Worm (Caenorhabditis elegans) whole organism, L4 larva: ENCODE results near the gene ndua-7.

ENCODE experiments used
- F37D6.2 ChIP-seq: sonication (generic microtip); optimal IDR thresholded peaks from 2 replicates; lab custom pipeline; 2016; ENCODE audit warnings: mild to moderate bottlenecking, missing genetic modification characterization, missing compliant biosample characterization
- F49E8.2 ChIP-seq: sonication (generic microtip); optimal IDR thresholded peaks from 2 replicates; lab custom pipeline; 2016; ENCODE audit warnings: missing compliant biosample characterization, mild to moderate bottlenecking, missing genetic modification characterization, borderline replicate concordance
- T26A8.4 ChIP-seq: fragments of 200-800 bp; sonication (Bioruptor generic); IDR thresholded peaks from 2 replicates; pipeline ENCODE4 v1.3.6; 2022; ENCODE audit warnings: missing genetic modification characterization, missing compliant biosample characterization
- aha-1 ChIP-seq: fragments of 150-350 bp; peaks from one replicate; lab custom pipeline; 2014; ENCODE audit warnings: missing biosample characterization, missing genetic modification characterization
- attf-4 ChIP-seq: sonication (generic microtip); optimal IDR thresholded peaks from 3 replicates; lab custom pipeline; 2017; ENCODE audit warnings: missing biosample characterization, missing genetic modification characterization
- ceh-62 ChIP-seq: sonication (generic microtip); optimal IDR thresholded peaks from 2 replicates; lab custom pipeline; 2017; ENCODE audit warnings: missing biosample characterization, missing genetic modification characterization
- cey-2 ChIP-seq: sonication (generic microtip); optimal IDR thresholded peaks from 3 replicates; lab custom pipeline; 2017; ENCODE audit warnings: missing genetic modification characterization, mild to moderate bottlenecking, missing compliant biosample characterization, antibody characterized with exemption, borderline replicate concordance; ENCODE audit not compliant: insufficient read depth
- daf-16 ChIP-seq, 3 experiments: sonication (generic microtip); optimal IDR thresholded peaks; 2 replicates each; lab custom pipeline; 2016 to 2017; ENCODE audit warnings: missing genetic modification characterization in 3 of 3, missing genetic modification reagents in 3 of 3, mild to moderate bottlenecking in 2 of 3, missing compliant biosample characterization in 2 of 3, missing biosample characterization in 1 of 3, moderate library complexity in 1 of 3
- daf-19 ChIP-seq: fragments of 200-800 bp; sonication (Bioruptor generic); conservative IDR thresholded peaks from 2 replicates; pipeline ENCODE4 v1.3.6; 2022; ENCODE audit warnings: missing genetic modification characterization, missing compliant biosample characterization
- dmd-9 ChIP-seq: fragments of 200-800 bp; sonication (Bioruptor generic); IDR thresholded peaks from 2 replicates; pipeline ENCODE4 v1.3.6; 2022; ENCODE audit warnings: missing genetic modification reagents, missing genetic modification characterization, missing compliant biosample characterization
- dpl-1 ChIP-seq: fragments of 150-350 bp; optimal IDR thresholded peaks from 2 replicates; lab custom pipeline; 2014; ENCODE audit warnings: missing biosample characterization, missing genetic modification reagents, missing genetic modification characterization
- fos-1 ChIP-seq: fragments of 150-350 bp; optimal IDR thresholded peaks from 2 replicates; lab custom pipeline; 2014; ENCODE audit warnings: missing biosample characterization, missing genetic modification characterization
- gei-8 ChIP-seq: fragments of 200-800 bp; sonication (Bioruptor generic); optimal IDR thresholded peaks from 2 replicates; lab custom pipeline; 2018; ENCODE audit warnings: mild to moderate bottlenecking, missing genetic modification characterization, missing compliant biosample characterization
- hif-1 ChIP-seq, 2 experiments: sonication (generic microtip); optimal IDR thresholded peaks; 2 replicates each; lab custom pipeline; 2016 to 2017; ENCODE audit warnings: missing compliant biosample characterization in 2 of 2, missing genetic modification characterization in 2 of 2, missing genetic modification reagents in 2 of 2, missing genotype in 2 of 2, mild to moderate bottlenecking in 1 of 2
- hlh-11 ChIP-seq: fragments of 200-800 bp; sonication (Bioruptor generic); optimal IDR thresholded peaks from 2 replicates; lab custom pipeline; 2018; ENCODE audit warnings: mild to moderate bottlenecking, missing genetic modification characterization, missing compliant biosample characterization
- hlh-30 ChIP-seq: sonication (generic microtip); optimal IDR thresholded peaks from 2 replicates; lab custom pipeline; 2017; ENCODE audit warnings: antibody characterized with exemption, mild to moderate bottlenecking, missing genetic modification characterization, missing compliant biosample characterization; ENCODE audit not compliant: insufficient read depth
- hmg-1.1 ChIP-seq: fragments of 200-800 bp; sonication (Bioruptor generic); IDR thresholded peaks from 2 replicates; pipeline ENCODE4 v1.3.6; 2022; ENCODE audit warnings: missing genetic modification reagents, missing genetic modification characterization, missing compliant biosample characterization
- jun-1 ChIP-seq: fragments of 150-350 bp; optimal IDR thresholded peaks from 2 replicates; lab custom pipeline; 2014; ENCODE audit warnings: missing biosample characterization, missing genetic modification reagents, missing genetic modification characterization
- lin-1 ChIP-seq: fragments of 200-800 bp; sonication (Bioruptor generic); IDR thresholded peaks from 2 replicates; pipeline ENCODE4 v1.3.6; 2022; ENCODE audit warnings: missing genetic modification reagents, missing genetic modification characterization, missing compliant biosample characterization
- lin-13 ChIP-seq: fragments of 150-350 bp; optimal IDR thresholded peaks from 2 replicates; lab custom pipeline; 2014; ENCODE audit warnings: missing biosample characterization, missing genetic modification reagents, missing genetic modification characterization
- lin-15B ChIP-seq: fragments of 150-350 bp; sonication (generic microtip); optimal IDR thresholded peaks from 3 replicates; lab custom pipeline; 2014; ENCODE audit warnings: missing biosample characterization, missing genetic modification characterization
- lsy-2 ChIP-seq, 2 experiments: fragments of 150-350 bp in 1 of 2; sonication (generic microtip) in 1 of 2; optimal IDR thresholded peaks; 2 replicates each; lab custom pipeline; 2014 to 2017; ENCODE audit warnings: missing biosample characterization in 2 of 2, missing genetic modification characterization in 2 of 2
- madf-5 ChIP-seq, 2 experiments: fragments of 200-800 bp; sonication (Bioruptor generic); IDR thresholded peaks; 2 replicates each; pipeline ENCODE4 v1.3.6; 2022; ENCODE audit warnings: missing compliant biosample characterization in 2 of 2, missing genetic modification characterization in 2 of 2
- mdt-29 ChIP-seq: fragments of 200-800 bp; sonication (Bioruptor generic); IDR thresholded peaks from 2 replicates; pipeline ENCODE4 v1.3.6; 2022; ENCODE audit warnings: missing genetic modification reagents, missing genetic modification characterization, missing compliant biosample characterization
- mep-1 ChIP-seq: fragments of 150-350 bp; sonication (generic microtip); optimal IDR thresholded peaks from 3 replicates; lab custom pipeline; 2014; ENCODE audit warnings: missing biosample characterization, missing genetic modification characterization
- mes-2 ChIP-seq: sonication (generic microtip); optimal IDR thresholded peaks from 2 replicates; lab custom pipeline; 2016; ENCODE audit warnings: missing genotype, mild to moderate bottlenecking, missing genetic modification characterization, missing compliant biosample characterization; ENCODE audit not compliant: poor library complexity, severe bottlenecking
- nhr-11 ChIP-seq: fragments of 150-350 bp; optimal IDR thresholded peaks from 2 replicates; lab custom pipeline; 2014; ENCODE audit warnings: missing biosample characterization, missing genetic modification characterization
- nhr-25 ChIP-seq: sonication (generic microtip); optimal IDR thresholded peaks from 2 replicates; lab custom pipeline; 2017; ENCODE audit warnings: missing genetic modification characterization, mild to moderate bottlenecking, missing compliant biosample characterization, antibody characterized with exemption, moderate library complexity, borderline replicate concordance; ENCODE audit not compliant: insufficient read depth
- nhr-48 ChIP-seq: sonication (generic microtip); optimal IDR thresholded peaks from 2 replicates; lab custom pipeline; 2016; ENCODE audit warnings: mild to moderate bottlenecking, missing genetic modification characterization, missing compliant biosample characterization
- nhr-6 ChIP-seq: fragments of 150-350 bp; optimal IDR thresholded peaks from 2 replicates; lab custom pipeline; 2014; ENCODE audit warnings: missing biosample characterization, missing genetic modification characterization
- nhr-77 ChIP-seq: fragments of 150-350 bp; optimal IDR thresholded peaks from 2 replicates; lab custom pipeline; 2014; ENCODE audit warnings: missing biosample characterization, missing genetic modification characterization
- pha-4 ChIP-seq, 2 experiments: fragments of 150-350 bp in 1 of 2; fragments of 200-800 bp in 1 of 2; sonication (Bioruptor generic) in 1 of 2; IDR thresholded peaks in 1 of 2; optimal IDR thresholded peaks in 1 of 2; 2 replicates each; pipeline versions ENCODE4 v1.3.6 to Lab custom; 2014 to 2022; ENCODE audit warnings: missing genetic modification characterization in 2 of 2, missing genetic modification reagents in 2 of 2, missing biosample characterization in 1 of 2, missing compliant biosample characterization in 1 of 2
- pqm-1 ChIP-seq: sonication (generic microtip); optimal IDR thresholded peaks from 2 replicates; lab custom pipeline; 2017; ENCODE audit warnings: missing biosample characterization, missing genetic modification characterization
- saeg-2 ChIP-seq: fragments of 200-800 bp; sonication (Bioruptor generic); IDR thresholded peaks from 2 replicates; pipeline ENCODE4 v1.3.6; 2022; ENCODE audit warnings: missing genetic modification reagents, missing genetic modification characterization, missing compliant biosample characterization
- set-16 ChIP-seq: fragments of 200-800 bp; sonication (Bioruptor generic); IDR thresholded peaks from 2 replicates; pipeline ENCODE4 v1.3.6; 2022; ENCODE audit warnings: missing genetic modification reagents, missing genetic modification characterization, missing compliant biosample characterization
- skn-1 ChIP-seq: fragments of 150-350 bp; optimal IDR thresholded peaks from 2 replicates; lab custom pipeline; 2014; ENCODE audit warnings: missing biosample characterization, missing genetic modification characterization
- snpc-4 ChIP-seq: fragments of 150-350 bp; optimal IDR thresholded peaks from 2 replicates; lab custom pipeline; 2014; ENCODE audit warnings: missing biosample characterization, missing genetic modification characterization
- spr-1 ChIP-seq: sonication (generic microtip); optimal IDR thresholded peaks from 2 replicates; lab custom pipeline; 2016; ENCODE audit warnings: mild to moderate bottlenecking, missing genetic modification characterization, missing compliant biosample characterization
- spr-3 ChIP-seq: fragments of 200-800 bp; sonication (Bioruptor generic); optimal IDR thresholded peaks from 2 replicates; lab custom pipeline; 2018; ENCODE audit warnings: mild to moderate bottlenecking, missing genetic modification characterization, missing compliant biosample characterization
- unc-130 ChIP-seq: sonication (generic microtip); optimal IDR thresholded peaks from 2 replicates; lab custom pipeline; 2016; ENCODE audit warnings: missing genetic modification reagents, missing genetic modification characterization, missing compliant biosample characterization
- unc-62 ChIP-seq, 3 experiments: fragments of 150-350 bp in 1 of 3; sonication (generic microtip); optimal IDR thresholded peaks in 2 of 3; peaks in 1 of 3; 1 replicate in 1 of 3; 2 replicates in 2 of 3; lab custom pipeline; 2014 to 2017; ENCODE audit warnings: missing biosample characterization in 3 of 3, missing genetic modification characterization in 3 of 3, missing genetic modification reagents in 3 of 3, missing genotype in 1 of 3
- vab-7 ChIP-seq: fragments of 200-800 bp; sonication (Bioruptor generic); IDR thresholded peaks from 2 replicates; pipeline ENCODE4 v1.3.6; 2022; ENCODE audit warnings: missing genetic modification reagents, missing genetic modification characterization, missing compliant biosample characterization
- zfp-3 ChIP-seq: fragments of 200-800 bp; sonication (Bioruptor generic); conservative IDR thresholded peaks from 2 replicates; pipeline ENCODE4 v1.3.6; 2022; ENCODE audit warnings: missing genetic modification reagents, missing genetic modification characterization, missing compliant biosample characterization
- ztf-7 ChIP-seq: fragments of 150-350 bp; optimal IDR thresholded peaks from 2 replicates; lab custom pipeline; 2014; ENCODE audit warnings: missing biosample characterization, missing genetic modification characterization

ndua-7 gene

DNA sequence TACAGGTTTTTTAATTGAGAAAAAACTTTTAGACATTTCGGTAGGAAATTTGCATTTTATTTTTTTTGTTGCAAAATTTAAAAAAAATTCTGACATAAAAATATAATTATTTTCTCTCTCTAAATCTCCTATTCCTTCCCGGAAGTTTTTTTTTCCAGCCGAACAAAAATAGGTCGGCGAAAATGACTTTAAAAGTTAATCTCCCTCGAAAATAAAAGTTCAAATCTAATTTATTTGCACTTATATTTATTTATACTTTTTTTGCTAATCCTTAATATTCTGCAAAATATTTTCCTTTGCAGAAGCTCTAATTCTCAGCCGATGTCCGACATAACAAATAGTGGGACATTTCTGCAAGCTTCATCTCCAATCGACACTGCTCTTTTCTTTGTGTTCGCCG is 7.2 kb upstream of the ndua-7 start, which contains the start of gene F45H10.5:
TSS of gene F45H10.5 (plus strand) at position 301 of the 400 bp plus-strand sequence.
- TF ChIP-seq ceh-62 (no peak), unc-62 (GFP tag; optimal IDR thresholded peaks at IDR 0.05 in 1 of 2; lab: Kevin White, UChicago) (peak in 1 of 2 experiments; percentile 5), unc-62 (tag; optimal IDR thresholded peaks at IDR 0.05; lab: Kevin White, UChicago) (no peak), mes-2 (tag; lab: Kevin White, UChicago) (no peak)

ce11 chrII:13500582-13500981 is 6.2 kb upstream of the ndua-7 start:
- TF ChIP-seq pqm-1 (tag; lab: Kevin White, UChicago) (no peak), unc-62 (GFP tag; optimal IDR thresholded peaks at IDR 0.05 in 1 of 2; lab: Kevin White, UChicago) (peak in 1 of 2 experiments; percentile 21), unc-62 (tag; optimal IDR thresholded peaks at IDR 0.05; lab: Kevin White, UChicago) (no peak), aha-1 (tag; lab: Kevin White, UChicago) (peak; percentile 76), dpl-1 (GFP tag; lab: Kevin White, UChicago) (no peak)

- TF ChIP-seq daf-19 (GFP tag; lab: Robert Waterston, UW) (no peak), zfp-3 (GFP tag; lab: Robert Waterston, UW) (no peak), hmg-1.1 (no peak), F37D6.2 (no peak), hif-1 (tag; optimal IDR thresholded peaks at IDR 0.05; lab: Kevin White, UChicago) (no peak), lin-15B (tag; lab: Kevin White, UChicago) (no peak), pha-4 (GFP tag; IDR thresholded peaks at IDR 0.05; lab: Robert Waterston, UW) (no peak), pha-4 (tag; optimal IDR thresholded peaks at IDR 0.05; lab: Kevin White, UChicago) (no peak), saeg-2 (GFP tag; lab: Robert Waterston, UW) (no peak), spr-3 (GFP tag; lab: Kevin White, UChicago) (no peak), lsy-2 (tag; optimal IDR thresholded peaks at IDR 0.05; lab: Kevin White, UChicago) (peak in 1 of 2 experiments; percentile 4), daf-16 (GFP tag; optimal IDR thresholded peaks at IDR 0.05; lab: Kevin White, UChicago) (no peak), daf-16 (tag; optimal IDR thresholded peaks at IDR 0.05; lab: Kevin White, UChicago) (peak; percentile 87), gei-8 (GFP tag; lab: Kevin White, UChicago) (no peak), nhr-11 (no peak), snpc-4 (tag; lab: Kevin White, UChicago) (no peak), spr-1 (tag; lab: Kevin White, UChicago) (no peak), pqm-1 (tag; lab: Kevin White, UChicago) (no peak), nhr-25 (tag; lab: Kevin White, UChicago) (no peak), vab-7 (GFP tag; lab: Robert Waterston, UW) (no peak), skn-1 (no peak), cey-2 (tag; lab: Kevin White, UChicago) (no peak), nhr-77 (peak; percentile 38), attf-4 (tag; lab: Kevin White, UChicago) (no peak), hlh-30 (no peak), mdt-29 (GFP tag; lab: Robert Waterston, UW) (no peak), madf-5 (GFP tag; IDR thresholded peaks at IDR 0.05; lab: Robert Waterston, UW) (no peak), nhr-6 (no peak), nhr-48 (tag; lab: Kevin White, UChicago) (no peak), dmd-9 (GFP tag; lab: Robert Waterston, UW) (no peak), unc-130 (no peak), F49E8.2 (no peak), aha-1 (tag; lab: Kevin White, UChicago) (peak; percentile 45), hlh-11 (peak; percentile 33), jun-1 (tag; lab: Kevin White, UChicago) (no peak), set-16 (GFP tag; lab: Robert Waterston, UW) (no peak), mep-1 (tag; lab: Kevin White, UChicago) (no peak), lin-1 (no peak), fos-1 (tag; lab: Kevin White, UChicago) (no peak), mes-2 (tag; lab: Kevin White, UChicago) (no peak), lin-13 (no peak), T26A8.4 (GFP tag; lab: Robert Waterston, UW) (no peak), ztf-7 (tag; lab: Kevin White, UChicago) (no peak)
These were observed 1.3 kb upstream of the ndua-7 start, which contains the start of gene drr-1 for ce11 chrII:13495718-13496117. Gene drr-1 (minus strand): TSS chrII:13495900.
